Worm (Caenorhabditis elegans): Measurements from ENCODE around the gene F44E5.1.

Gene F44E5.1

DNA sequence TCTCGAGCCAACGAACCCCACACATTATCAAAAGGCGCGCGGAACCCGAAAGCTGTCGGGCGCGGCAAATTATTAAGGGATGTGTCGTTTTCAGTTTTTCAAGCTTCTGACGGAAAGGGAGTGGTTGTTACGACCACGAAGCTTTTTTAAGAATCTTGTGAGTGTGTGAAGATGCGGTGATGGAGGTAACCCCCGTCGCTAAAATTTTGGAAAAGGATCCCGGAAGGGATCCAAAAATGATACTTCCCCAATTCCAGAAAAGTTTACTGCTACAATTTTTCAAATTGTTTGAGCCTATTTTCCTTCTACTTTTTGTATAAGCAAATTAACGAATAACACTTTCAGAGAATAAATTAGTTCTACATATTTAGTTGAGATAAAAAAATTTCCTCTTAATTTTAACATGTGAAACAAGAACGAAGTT is 17.7 kb downstream of the F44E5.1 start (continued):
- TF ChIP-seq nhr-48 (tag; optimal IDR thresholded peaks at IDR 0.05) (no peak), mdl-1 (tag; optimal IDR thresholded peaks at IDR 0.05) (no peak), daf-19 (GFP tag; conservative IDR thresholded peaks at IDR 0.05) (peak; percentile 95; the same call in 1 of the 2 replicates), nhr-42 (GFP tag; IDR thresholded peaks at IDR 0.05) (peak; percentile 76; the same call in 1 of the 2 replicates), unc-62 (GFP tag; optimal IDR thresholded peaks at IDR 0.05 in 1 of 2) (no peak), unc-62 (tag; optimal IDR thresholded peaks at IDR 0.05) (no peak), duxl-1 (tag; optimal IDR thresholded peaks at IDR 0.05; ENCODE audit: poor library complexity) (no peak), zip-11 (GFP tag; IDR thresholded peaks at IDR 0.05) (no peak), madf-5 (GFP tag; IDR thresholded peaks at IDR 0.05) (peak; percentile 21 to 78; a peak in 2 of 4 replicates), saeg-2 (GFP tag; IDR thresholded peaks at IDR 0.05) (peak; percentile 80; the same call in 1 of the 2 replicates), nhr-77 (tag; optimal IDR thresholded peaks at IDR 0.05) (no peak), ZK546.5 (tag; optimal IDR thresholded peaks at IDR 0.05) (no peak), dmd-8 (GFP tag; IDR thresholded peaks at IDR 0.05) (no peak), dpl-1 (GFP tag; optimal IDR thresholded peaks at IDR 0.05) (no peak), skn-1 (tag; optimal IDR thresholded peaks at IDR 0.05) (no peak), lir-3 (tag; optimal IDR thresholded peaks at IDR 0.05) (no peak), mxl-2 (GFP tag; conservative IDR thresholded peaks at IDR 0.05) (no peak), zfp-2 (tag; optimal IDR thresholded peaks at IDR 0.05) (no peak), lin-15B (tag; optimal IDR thresholded peaks at IDR 0.05) (no peak), lin-38 (GFP tag; IDR thresholded peaks at IDR 0.05) (peak; percentile 76), daf-12 (tag; optimal IDR thresholded peaks at IDR 0.05) (no peak), ztf-11 (tag; optimal IDR thresholded peaks at IDR 0.05) (no peak), sdz-12 (GFP tag; optimal IDR thresholded peaks at IDR 0.05) (peak; percentile 50), aly-2 (tag; optimal IDR thresholded peaks at IDR 0.05) (peak; percentile 39), cey-2 (tag; optimal IDR thresholded peaks at IDR 0.05; ENCODE audit: borderline replicate concordance, insufficient read depth) (no peak), nhr-237 (tag; optimal IDR thresholded peaks at IDR 0.05) (no peak), mes-2 (tag; optimal IDR thresholded peaks at IDR 0.05; ENCODE audit: poor library complexity, severe bottlenecking) (no peak), F44E2.7 (GFP tag; IDR thresholded peaks at IDR 0.05) (no peak), fos-1 (tag; optimal IDR thresholded peaks at IDR 0.05) (no peak), egl-43 (GFP tag; IDR thresholded peaks at IDR 0.05) (peak; percentile 84), nhr-11 (tag; optimal IDR thresholded peaks at IDR 0.05) (no peak), Y105C5A.15 (GFP tag; IDR thresholded peaks at IDR 0.05) (no peak), snpc-4 (tag; optimal IDR thresholded peaks at IDR 0.05) (no peak), arid-1 (GFP tag; conservative IDR thresholded peaks at IDR 0.05) (0 out of 2 replicates have a peak, but pooled peaks have one; percentile 49), attf-4 (tag; optimal IDR thresholded peaks at IDR 0.05) (no peak), R02D3.7 (tag; optimal IDR thresholded peaks at IDR 0.05) (no peak), Y5F2A.4 (GFP tag; optimal IDR thresholded peaks at IDR 0.05) (no peak), F49E8.2 (tag; optimal IDR thresholded peaks at IDR 0.05; ENCODE audit: borderline replicate concordance) (no peak), Y48G9A.11 (GFP tag; IDR thresholded peaks at IDR 0.05) (peak; percentile 75), spr-3 (GFP tag; optimal IDR thresholded peaks at IDR 0.05) (peak; percentile 20), dve-1 (tag; optimal IDR thresholded peaks at IDR 0.05; ENCODE audit: insufficient read depth) (peak; percentile 91), nhr-76 (tag; optimal IDR thresholded peaks at IDR 0.05) (no peak), dmd-6 (GFP tag; IDR thresholded peaks at IDR 0.05) (peak; percentile 69), nhr-10 (tag; optimal IDR thresholded peaks at IDR 0.05) (no peak), ceh-62 (tag; optimal IDR thresholded peaks at IDR 0.05) (no peak), ceh-28 (tag; optimal IDR thresholded peaks at IDR 0.05) (no peak), zip-2 (tag; optimal IDR thresholded peaks at IDR 0.05) (peak; percentile 37), ces-1 (GFP tag; optimal IDR thresholded peaks at IDR 0.05) (no peak), aha-1 (tag) (peak; percentile 99), tag-97 (GFP tag; IDR thresholded peaks at IDR 0.05) (0 out of 2 replicates have a peak, but pooled peaks have one; percentile 37), hmg-1.1 (GFP tag; IDR thresholded peaks at IDR 0.05) (peak; percentile 79), fkh-10 (GFP tag; optimal IDR thresholded peaks at IDR 0.05) (no peak), nhr-102 (tag; optimal IDR thresholded peaks at IDR 0.05) (no peak)
